Fruit fly (Drosophila melanogaster) whole organism, adult: ENCODE measurements around the gene CG31131.
A peak's percentile ranks its signal among the peaks of the same experiment; 100 is the strongest.
"Not testable (repeated sequence)": the region's sequence is repeated elsewhere in the genome, so short reads cannot be mapped to it uniquely, and the experiment has no call there.

Source experiments
- CG11617 ChIP-seq: fragments of 200-800 bp; sonication (Bioruptor generic); optimal IDR thresholded peaks from 2 replicates; lab custom pipeline; 2017; ENCODE audit warnings: mild to moderate bottlenecking, missing biosample characterization, missing genetic modification reagents, missing genetic modification characterization
- CG12768 ChIP-seq: fragments of 200-800 bp; sonication (Bioruptor generic); optimal IDR thresholded peaks from 2 replicates; lab custom pipeline; 2017; ENCODE audit warnings: missing biosample characterization, missing genetic modification characterization, mild to moderate bottlenecking, moderate library complexity, missing genetic modification reagents
- CG14711 ChIP-seq: fragments of 200-800 bp; sonication (Bioruptor generic); optimal IDR thresholded peaks from 2 replicates; lab custom pipeline; 2018; ENCODE audit warnings: missing biosample characterization, mild to moderate bottlenecking, missing genetic modification characterization, moderate library complexity
- CG1620 ChIP-seq: fragments of 200-800 bp; sonication (Bioruptor generic); optimal IDR thresholded peaks from 2 replicates; lab custom pipeline; 2016; ENCODE audit warnings: missing biosample characterization, missing genetic modification characterization
- CG33017 ChIP-seq: fragments of 200-800 bp; sonication (Bioruptor generic); optimal IDR thresholded peaks from 2 replicates; lab custom pipeline; 2018; ENCODE audit warnings: missing biosample characterization, mild to moderate bottlenecking, missing genetic modification characterization, moderate library complexity
- CG5204 ChIP-seq: fragments of 200-800 bp; sonication (Bioruptor generic); optimal IDR thresholded peaks from 2 replicates; lab custom pipeline; 2016; ENCODE audit warnings: missing biosample characterization, missing genetic modification characterization
- CG7045 ChIP-seq: fragments of 200-800 bp; sonication (Bioruptor generic); optimal IDR thresholded peaks from 2 replicates; lab custom pipeline; 2017; ENCODE audit warnings: missing biosample characterization, mild to moderate bottlenecking, missing genetic modification characterization
- CG7101 ChIP-seq: fragments of 200-800 bp; sonication (Bioruptor generic); optimal IDR thresholded peaks from 2 replicates; lab custom pipeline; 2018; ENCODE audit warnings: missing biosample characterization, mild to moderate bottlenecking, missing genetic modification characterization, moderate library complexity
- Clk ChIP-seq: fragments of 200-800 bp; sonication (Bioruptor generic); optimal IDR thresholded peaks from 2 replicates; lab custom pipeline; 2017; ENCODE audit warnings: missing biosample characterization, missing genetic modification characterization
- Crg-1 ChIP-seq: fragments of 200-800 bp; sonication (Bioruptor generic); optimal IDR thresholded peaks from 2 replicates; lab custom pipeline; 2016; ENCODE audit warnings: missing biosample characterization, missing genetic modification characterization
- Hr96 ChIP-seq: fragments of 200-800 bp; sonication (Bioruptor generic); optimal IDR thresholded peaks from 2 replicates; lab custom pipeline; 2016; ENCODE audit warnings: missing biosample characterization, missing genetic modification characterization
- Mnt ChIP-seq: fragments of 200-800 bp; sonication (Bioruptor generic); optimal IDR thresholded peaks from 2 replicates; lab custom pipeline; 2016; ENCODE audit warnings: missing biosample characterization, mild to moderate bottlenecking, missing genetic modification characterization
- bab1 ChIP-seq: fragments of 200-800 bp; sonication (Bioruptor generic); optimal IDR thresholded peaks from 3 replicates; lab custom pipeline; 2019; ENCODE audit warnings: missing biosample characterization, mild to moderate bottlenecking, missing genetic modification characterization, moderate library complexity
- cic ChIP-seq: fragments of 200-800 bp; sonication (Bioruptor generic); optimal IDR thresholded peaks from 2 replicates; lab custom pipeline; 2017; ENCODE audit warnings: missing biosample characterization, mild to moderate bottlenecking, missing genetic modification characterization, moderate library complexity
- cnc ChIP-seq, 2 experiments: fragments of >200 bp; optimal IDR thresholded peaks; 2 replicates each; lab custom pipeline; 2017
- kay ChIP-seq: fragments of 200-800 bp; sonication (Bioruptor generic); peaks from one replicate; lab custom pipeline; 2016; ENCODE audit warnings: missing biosample characterization, missing genetic modification characterization, borderline replicate concordance
- ovo ChIP-seq: fragments of 200-800 bp; sonication (Bioruptor generic); optimal IDR thresholded peaks from 2 replicates; lab custom pipeline; 2016; ENCODE audit warnings: missing biosample characterization, missing genetic modification characterization
- pad ChIP-seq: fragments of 200-800 bp; sonication (Bioruptor generic); optimal IDR thresholded peaks from 3 replicates; lab custom pipeline; 2017; ENCODE audit warnings: missing biosample characterization, missing genetic modification characterization, mild to moderate bottlenecking, moderate library complexity, missing genetic modification reagents
- tj ChIP-seq: fragments of 200-800 bp; sonication (Bioruptor generic); optimal IDR thresholded peaks from 3 replicates; lab custom pipeline; 2017; ENCODE audit warnings: missing biosample characterization, mild to moderate bottlenecking, missing genetic modification characterization, moderate library complexity
- toe ChIP-seq: fragments of 200-800 bp; sonication (Bioruptor generic); optimal IDR thresholded peaks from 2 replicates; lab custom pipeline; 2016; ENCODE audit warnings: missing biosample characterization, missing genetic modification characterization

CG31131 gene

dm6 chr3R:27987329-27987728, 24.3 kb upstream of the CG31131 start:
- TF ChIP-seq Crg-1 (GFP tag; lab: Kevin White, UChicago) (no peak), cic (GFP tag; lab: Kevin White, UChicago) (no peak), CG1620 (GFP tag; lab: Kevin White, UChicago) (no peak), CG12768 (GFP tag; lab: Kevin White, UChicago) (no peak), ovo (GFP tag; lab: Kevin White, UChicago) (no peak), Mnt (GFP tag; lab: Kevin White, UChicago) (no peak), kay (no peak), CG7045 (peak; percentile 57), tj (peak; percentile 42), bab1 (GFP tag; lab: Kevin White, UChicago) (peak; percentile 15), CG33017 (tag; lab: Kevin White, UChicago) (peak; percentile 36), CG14711 (peak; percentile 78), CG11617 (GFP tag; lab: Kevin White, UChicago) (peak; percentile 63), CG7101 (tag; lab: Kevin White, UChicago) (peak; percentile 78)

- TF ChIP-seq Mnt (GFP tag; lab: Kevin White, UChicago): no peak
- TF ChIP-seq CG7101 (tag; lab: Kevin White, UChicago): no peak
- TF ChIP-seq tj: peak; percentile 47
- no peak for TF ChIP-seq CG12768 (GFP tag; lab: Kevin White, UChicago)
These were observed 23.8 kb upstream of the CG31131 start for dm6 chr3R:27986794-27987193.

dm6 chr3R:27960473-27960872, 2.5 kb downstream of the CG31131 start, which contains the start of gene CG31253:
Gene CG31253 (minus strand): TSS chr3R:27960573.
- not testable (repeated sequence) for TF ChIP-seq CG5204 (GFP tag; lab: Kevin White, UChicago); kay; toe (GFP tag; lab: Kevin White, UChicago)

- TF ChIP-seq Hr96, cic, CG5204 (GFP tag; lab: Kevin White, UChicago): not testable (repeated sequence)
These were observed 3.9 kb downstream of the CG31131 start, which contains the start of the genes CG42487 and CG4884 for dm6 chr3R:27959145-27959544. Gene CG42487 (minus strand): TSS chr3R:27959245. Gene CG4884 (minus strand): TSS chr3R:27959245.

- TF ChIP-seq kay (no peak), pad (GFP tag; lab: Kevin White, UChicago) (no peak), tj (no peak), CG11617 (GFP tag; lab: Kevin White, UChicago) (no peak), toe (GFP tag; lab: Kevin White, UChicago) (no peak), CG33017 (tag; lab: Kevin White, UChicago) (no peak), bab1 (GFP tag; lab: Kevin White, UChicago) (no peak), CG7101 (tag; lab: Kevin White, UChicago) (no peak), cic (GFP tag; lab: Kevin White, UChicago) (no peak), Clk (GFP tag; lab: Kevin White, UChicago) (no peak), CG1620 (GFP tag; lab: Kevin White, UChicago) (no peak), Mnt (GFP tag; lab: Kevin White, UChicago) (no peak), CG12768 (GFP tag; lab: Kevin White, UChicago) (no peak), cnc (optimal IDR thresholded peaks at IDR 0.05; lab: Kevin White, UChicago) (no peak), ovo (GFP tag; lab: Kevin White, UChicago) (no peak)
These were observed 5.1 kb downstream of the CG31131 start for dm6 chr3R:27957967-27958366.

dm6 chr3R:27954533-27954932, 8.5 kb downstream of the CG31131 start, which contains the start of gene Nep7:
Gene Nep7 (plus strand): TSS chr3R:27954917.
- no peak for TF ChIP-seq ovo (GFP tag; lab: Kevin White, UChicago)
- no peak for TF ChIP-seq bab1 (GFP tag; lab: Kevin White, UChicago)
- no peak for TF ChIP-seq CG1620 (GFP tag; lab: Kevin White, UChicago)
- no peak for TF ChIP-seq CG5204 (GFP tag; lab: Kevin White, UChicago)
- no peak for TF ChIP-seq toe (GFP tag; lab: Kevin White, UChicago)
- TF ChIP-seq CG12768 (GFP tag; lab: Kevin White, UChicago): peak; percentile 16
- TF ChIP-seq cic (GFP tag; lab: Kevin White, UChicago): peak; percentile 97
- peak; percentile 26 for TF ChIP-seq CG7101 (tag; lab: Kevin White, UChicago)
- TF ChIP-seq CG33017 (tag; lab: Kevin White, UChicago): peak; percentile 30
- no peak for TF ChIP-seq CG11617 (GFP tag; lab: Kevin White, UChicago)

- TF ChIP-seq ovo (GFP tag; lab: Kevin White, UChicago): no peak
- TF ChIP-seq CG12768 (GFP tag; lab: Kevin White, UChicago): no peak
- no peak for TF ChIP-seq Clk (GFP tag; lab: Kevin White, UChicago)
- no peak for TF ChIP-seq CG7045
- no peak for TF ChIP-seq pad (GFP tag; lab: Kevin White, UChicago)
- no peak for TF ChIP-seq CG11617 (GFP tag; lab: Kevin White, UChicago)
- peak; percentile 31 for TF ChIP-seq bab1 (GFP tag; lab: Kevin White, UChicago)
These were observed 9.1 kb downstream of the CG31131 start, which contains the start of gene CG4951 for dm6 chr3R:27953890-27954289. Gene CG4951 (minus strand): TSS chr3R:27954112.
